Fruit fly (Drosophila melanogaster): ENCODE measurements around the gene Ddrgk1.

Ddrgk1 gene

DNA sequence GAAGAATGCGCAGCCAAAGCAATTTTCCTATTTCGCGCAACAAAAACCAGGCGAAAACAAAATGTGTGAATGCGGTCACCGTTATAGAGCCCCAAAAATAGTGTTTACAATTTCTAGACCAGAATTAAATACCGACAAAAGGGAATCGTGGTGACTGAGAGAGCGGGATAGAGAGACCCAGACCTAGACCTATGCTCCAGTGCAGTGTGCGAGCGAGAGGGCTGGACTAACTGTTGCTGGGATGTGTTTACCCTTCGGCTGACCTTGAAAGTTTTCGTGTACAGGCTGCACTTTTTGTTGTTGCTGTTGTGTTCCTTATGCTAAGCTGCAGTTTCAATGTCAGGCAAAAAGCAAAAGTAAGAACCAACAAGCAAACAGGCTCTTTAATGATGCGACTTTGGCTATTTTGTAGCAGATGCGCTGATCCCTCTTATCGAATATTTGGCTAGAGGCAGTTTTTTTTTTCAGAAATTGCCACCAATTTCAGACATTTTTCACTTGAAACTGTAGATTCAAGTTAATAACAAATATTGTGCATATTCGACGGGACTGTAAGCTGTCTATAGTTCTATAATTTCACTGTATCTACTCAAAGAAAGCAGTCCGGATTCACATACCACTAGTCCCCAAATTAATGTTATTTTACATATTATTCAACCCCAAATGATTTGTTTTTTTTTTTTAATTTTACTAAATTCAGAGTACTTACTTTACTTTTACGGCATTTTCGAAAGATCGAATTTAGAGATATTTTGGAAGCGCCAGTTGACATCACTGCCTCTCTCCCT lies 28.1 kb upstream of the Ddrgk1 start:
- TF ChIP-seq CG2889 (GFP tag; IDR thresholded peaks at IDR 0.05) = no peak
- TF ChIP-seq CG11723 (GFP tag; optimal IDR thresholded peaks at IDR 0.05) = peak; percentile 22
- no peak for TF ChIP-seq CG1792 (GFP tag; optimal IDR thresholded peaks at IDR 0.05)
- no peak for TF ChIP-seq schlank (tag; optimal IDR thresholded peaks at IDR 0.05)
- TF ChIP-seq CG12236 (GFP tag; optimal IDR thresholded peaks at IDR 0.05) = no peak
- no peak for TF ChIP-seq zen (tag; optimal IDR thresholded peaks at IDR 0.05)
- TF ChIP-seq CG33213 (GFP tag; optimal IDR thresholded peaks at IDR 0.05) = no peak
- TF ChIP-seq CG7928 (GFP tag; optimal IDR thresholded peaks at IDR 0.05) = no peak
- peak; percentile 19 for TF ChIP-seq CG3281 (GFP tag; optimal IDR thresholded peaks at IDR 0.05)
- TF ChIP-seq CG3995 (GFP tag; optimal IDR thresholded peaks at IDR 0.05) = no peak
- TF ChIP-seq wdn (GFP tag; IDR thresholded peaks at IDR 0.05) = no peak
- TF ChIP-seq Xbp1 (GFP tag; optimal IDR thresholded peaks at IDR 0.05) = peak; percentile 46
- TF ChIP-seq eyg (GFP tag; optimal IDR thresholded peaks at IDR 0.05) = no peak
- TF ChIP-seq yki (optimal IDR thresholded peaks at IDR 0.05) = no peak
- no peak for TF ChIP-seq nau (GFP tag; optimal IDR thresholded peaks at IDR 0.05)
- no peak for TF ChIP-seq CG13123 (GFP tag; optimal IDR thresholded peaks at IDR 0.05)
- no peak for TF ChIP-seq CG17612 (GFP tag; IDR thresholded peaks at IDR 0.05)
- no peak for TF ChIP-seq gcm (GFP tag; optimal IDR thresholded peaks at IDR 0.05)
- TF ChIP-seq ato (GFP tag; IDR thresholded peaks at IDR 0.05; ENCODE audit: partially characterized antibody) = no peak
- TF ChIP-seq sens-2 (GFP tag; IDR thresholded peaks at IDR 0.05) = no peak
- TF ChIP-seq Blimp-1 (GFP tag; optimal IDR thresholded peaks at IDR 0.05) = peak; percentile 88
- no peak for TF ChIP-seq CG5953 (GFP tag; IDR thresholded peaks at IDR 0.05)
- peak; percentile 21 for TF ChIP-seq bab2 (GFP tag; optimal IDR thresholded peaks at IDR 0.05)
- TF ChIP-seq ci (GFP tag; IDR thresholded peaks at IDR 0.05) = no peak; the same call in 1 of the 3 replicates
- no peak for TF ChIP-seq cad (GFP tag; optimal IDR thresholded peaks at IDR 0.05)
- TF ChIP-seq CG6175 (GFP tag; IDR thresholded peaks at IDR 0.05) = no peak
- peak; percentile 44 for TF ChIP-seq CG10979 (tag; optimal IDR thresholded peaks at IDR 0.05)
- no peak for TF ChIP-seq CG11398 (GFP tag; optimal IDR thresholded peaks at IDR 0.05)
- no peak for TF ChIP-seq ranshi (GFP tag; IDR thresholded peaks at IDR 0.05)
- TF ChIP-seq CG15269 (tag; optimal IDR thresholded peaks at IDR 0.05) = peak; percentile 27
- no peak for TF ChIP-seq zf30C (GFP tag; optimal IDR thresholded peaks at IDR 0.05)
- TF ChIP-seq CG14860 (GFP tag; IDR thresholded peaks at IDR 0.05; ENCODE audit: partially characterized antibody) = no peak
- peak; percentile 45 for TF ChIP-seq CG18476 (GFP tag; optimal IDR thresholded peaks at IDR 0.05)
- no peak for TF ChIP-seq YL-1 (GFP tag; optimal IDR thresholded peaks at IDR 0.05)
- TF ChIP-seq fru (optimal IDR thresholded peaks at IDR 0.05) = no peak
- TF ChIP-seq CG43689 (GFP tag; IDR thresholded peaks at IDR 0.05) = no peak
- TF ChIP-seq Asciz (GFP tag; optimal IDR thresholded peaks at IDR 0.05) = no peak
- no peak for TF ChIP-seq Nf-YC (tag; optimal IDR thresholded peaks at IDR 0.05)
- no peak for TF ChIP-seq nerfin-1 (tag; optimal IDR thresholded peaks at IDR 0.05)
- TF ChIP-seq Sin3A (optimal IDR thresholded peaks at IDR 0.05) = no peak
- TF ChIP-seq MTF-1 (GFP tag; optimal IDR thresholded peaks at IDR 0.05; ENCODE audit: borderline replicate concordance) = no peak
- TF ChIP-seq her (GFP tag; optimal IDR thresholded peaks at IDR 0.05) = no peak
- TF ChIP-seq CG6254 (GFP tag; optimal IDR thresholded peaks at IDR 0.05) = no peak
- no peak for TF ChIP-seq usp (GFP tag; optimal IDR thresholded peaks at IDR 0.05)
- no peak for TF ChIP-seq slou (GFP tag; optimal IDR thresholded peaks at IDR 0.05)
- no peak for TF ChIP-seq Vsx1 (GFP tag; optimal IDR thresholded peaks at IDR 0.05)
- TF ChIP-seq HmgZ (tag; optimal IDR thresholded peaks at IDR 0.05) = no peak
- peak; percentile 11 for TF ChIP-seq CG1529 (GFP tag; optimal IDR thresholded peaks at IDR 0.05)
- TF ChIP-seq lola (GFP tag; optimal IDR thresholded peaks at IDR 0.05) = peak in 1 of 3 experiments; percentile 59
- no peak for TF ChIP-seq CG4730 (GFP tag; IDR thresholded peaks at IDR 0.05)
- peak; percentile 12; the same call in 1 of the 2 replicates for TF ChIP-seq bbx (GFP tag; IDR thresholded peaks at IDR 0.05; ENCODE audit: partially characterized antibody)
